Worm (Caenorhabditis elegans) whole organism, L2 larva: ENCODE measurements around the gene F42G2.2.

Experiments
- Y55F3AM.14 ChIP-seq: fragments of 200-800 bp; sonication (Bioruptor generic); optimal IDR thresholded peaks from 2 replicates; lab custom pipeline; 2018; ENCODE audit warnings: mild to moderate bottlenecking, missing genetic modification characterization, missing compliant biosample characterization
- ceh-16 ChIP-seq: fragments of 150-350 bp; optimal IDR thresholded peaks from 2 replicates; lab custom pipeline; 2014; ENCODE audit warnings: missing biosample characterization, missing genetic modification characterization
- ceh-82 ChIP-seq: fragments of 150-350 bp; optimal IDR thresholded peaks from 2 replicates; lab custom pipeline; 2014; ENCODE audit warnings: missing biosample characterization, missing genetic modification characterization
- crh-2 ChIP-seq: sonication (generic microtip); optimal IDR thresholded peaks from 2 replicates; lab custom pipeline; 2017; ENCODE audit warnings: missing biosample characterization, missing genetic modification characterization
- dmd-4 ChIP-seq: sonication (generic microtip); optimal IDR thresholded peaks from 2 replicates; lab custom pipeline; 2017; ENCODE audit warnings: missing biosample characterization, missing genetic modification characterization
- elt-3 ChIP-seq: sonication (generic microtip); optimal IDR thresholded peaks from 2 replicates; lab custom pipeline; 2017; ENCODE audit warnings: missing biosample characterization, missing genetic modification characterization
- lin-11 ChIP-seq: fragments of 150-350 bp; sonication (generic microtip); optimal IDR thresholded peaks from 2 replicates; lab custom pipeline; 2014; ENCODE audit warnings: missing biosample characterization, missing genetic modification characterization, inconsistent platforms, mixed read lengths
- lin-13 ChIP-seq: fragments of 150-350 bp; optimal IDR thresholded peaks from 2 replicates; lab custom pipeline; 2014; ENCODE audit warnings: missing biosample characterization, missing genetic modification reagents, missing genetic modification characterization
- mab-5 ChIP-seq: fragments of 150-350 bp; optimal IDR thresholded peaks from 2 replicates; lab custom pipeline; 2014; ENCODE audit warnings: missing biosample characterization, missing genetic modification characterization
- mdl-1 ChIP-seq, 2 experiments: fragments of 150-350 bp in 1 of 2; sonication (generic microtip) in 1 of 2; optimal IDR thresholded peaks; 2 replicates each; lab custom pipeline; 2017; ENCODE audit warnings: missing biosample characterization in 2 of 2, missing genetic modification characterization in 2 of 2
- nhr-10 ChIP-seq: sonication (generic microtip); optimal IDR thresholded peaks from 2 replicates; lab custom pipeline; 2017; ENCODE audit warnings: missing biosample characterization, missing genetic modification characterization
- nhr-12 ChIP-seq: fragments of 150-350 bp; optimal IDR thresholded peaks from 2 replicates; lab custom pipeline; 2014; ENCODE audit warnings: missing biosample characterization, missing genetic modification characterization
- nhr-21 ChIP-seq: fragments of 150-350 bp; optimal IDR thresholded peaks from 2 replicates; lab custom pipeline; 2014; ENCODE audit warnings: missing biosample characterization, missing genetic modification characterization
- nhr-237 ChIP-seq: fragments of 150-350 bp; optimal IDR thresholded peaks from 2 replicates; lab custom pipeline; 2014; ENCODE audit warnings: missing biosample characterization, missing genetic modification characterization
- nhr-25 ChIP-seq: fragments of 150-350 bp; sonication (generic microtip); optimal IDR thresholded peaks from 3 replicates; lab custom pipeline; 2014; ENCODE audit warnings: missing biosample characterization, missing genetic modification characterization
- nhr-6 ChIP-seq: fragments of 150-350 bp; optimal IDR thresholded peaks from 2 replicates; lab custom pipeline; 2014; ENCODE audit warnings: missing biosample characterization, missing genetic modification characterization
- sma-9 ChIP-seq, 2 experiments: fragments of 150-350 bp in 1 of 2; sonication (generic microtip) in 1 of 2; optimal IDR thresholded peaks; 2 replicates each; lab custom pipeline; 2014 to 2016; ENCODE audit warnings: missing genetic modification characterization in 2 of 2, mild to moderate bottlenecking in 1 of 2, missing biosample characterization in 1 of 2, missing compliant biosample characterization in 1 of 2, missing genetic modification reagents in 1 of 2, moderate library complexity in 1 of 2
- snpc-4 ChIP-seq: fragments of 150-350 bp; optimal IDR thresholded peaks from 2 replicates; lab custom pipeline; 2014; ENCODE audit warnings: missing biosample characterization, missing genetic modification characterization
- unc-39 ChIP-seq: fragments of 150-350 bp; optimal IDR thresholded peaks from 2 replicates; lab custom pipeline; 2014; ENCODE audit warnings: missing biosample characterization, missing genetic modification characterization
- zag-1 ChIP-seq: fragments of 150-350 bp; optimal IDR thresholded peaks from 2 replicates; lab custom pipeline; 2014; ENCODE audit warnings: missing biosample characterization, missing genetic modification characterization
- ztf-1 ChIP-seq: fragments of 200-800 bp; sonication (Bioruptor generic); conservative IDR thresholded peaks from 2 replicates; pipeline ENCODE4 v1.3.6; 2022; ENCODE audit warnings: missing genetic modification characterization, missing compliant biosample characterization

The F42G2.2 gene

ce11 chrII:2468885-2469284, 46.9 kb downstream of the F42G2.2 start:
- no peak for TF ChIP-seq nhr-6 (tag; lab: Kevin White, UChicago)
- no peak for TF ChIP-seq lin-13 (GFP tag; lab: Kevin White, UChicago)
- TF ChIP-seq nhr-21 (tag; lab: Kevin White, UChicago): no peak
- no peak for TF ChIP-seq nhr-25 (tag; lab: Kevin White, UChicago)
- no peak for TF ChIP-seq sma-9 (GFP tag; optimal IDR thresholded peaks at IDR 0.05; lab: Kevin White, UChicago)
- TF ChIP-seq sma-9 (tag; optimal IDR thresholded peaks at IDR 0.05; lab: Kevin White, UChicago): no peak
- no peak for TF ChIP-seq dmd-4 (tag; lab: Kevin White, UChicago)
- no peak for TF ChIP-seq nhr-237 (tag; lab: Kevin White, UChicago)
- TF ChIP-seq ceh-16 (tag; lab: Kevin White, UChicago): no peak
- TF ChIP-seq elt-3 (tag; lab: Kevin White, UChicago): no peak
- TF ChIP-seq mab-5 (tag; lab: Kevin White, UChicago): no peak
- TF ChIP-seq Y55F3AM.14 (GFP tag; lab: Kevin White, UChicago): no peak

- no peak for TF ChIP-seq crh-2 (tag; lab: Kevin White, UChicago)
- no peak for TF ChIP-seq nhr-12 (tag; lab: Kevin White, UChicago)
- no peak for TF ChIP-seq zag-1
- TF ChIP-seq snpc-4 (tag; lab: Kevin White, UChicago): no peak
- no peak for TF ChIP-seq nhr-21 (tag; lab: Kevin White, UChicago)
- no peak for TF ChIP-seq mdl-1 (tag; optimal IDR thresholded peaks at IDR 0.05; lab: Kevin White, UChicago)
- no peak for TF ChIP-seq ztf-1 (GFP tag; lab: Robert Waterston, UW)
- no peak for TF ChIP-seq Y55F3AM.14 (GFP tag; lab: Kevin White, UChicago)
- no peak for TF ChIP-seq lin-11 (tag; lab: Kevin White, UChicago)
- TF ChIP-seq unc-39 (tag; lab: Kevin White, UChicago): no peak
- TF ChIP-seq ceh-82: no peak
- TF ChIP-seq nhr-10 (tag; lab: Kevin White, UChicago): no peak
Measured at ce11 chrII:2473270-2473669, 51.3 kb downstream of the F42G2.2 start, which contains the start of gene tsr-1. TSS of gene tsr-1 (minus strand) at chrII:2473370.
